5 fruit fly cellular contexts compared by ENCODE assay signal in the genomic region with DNA sequence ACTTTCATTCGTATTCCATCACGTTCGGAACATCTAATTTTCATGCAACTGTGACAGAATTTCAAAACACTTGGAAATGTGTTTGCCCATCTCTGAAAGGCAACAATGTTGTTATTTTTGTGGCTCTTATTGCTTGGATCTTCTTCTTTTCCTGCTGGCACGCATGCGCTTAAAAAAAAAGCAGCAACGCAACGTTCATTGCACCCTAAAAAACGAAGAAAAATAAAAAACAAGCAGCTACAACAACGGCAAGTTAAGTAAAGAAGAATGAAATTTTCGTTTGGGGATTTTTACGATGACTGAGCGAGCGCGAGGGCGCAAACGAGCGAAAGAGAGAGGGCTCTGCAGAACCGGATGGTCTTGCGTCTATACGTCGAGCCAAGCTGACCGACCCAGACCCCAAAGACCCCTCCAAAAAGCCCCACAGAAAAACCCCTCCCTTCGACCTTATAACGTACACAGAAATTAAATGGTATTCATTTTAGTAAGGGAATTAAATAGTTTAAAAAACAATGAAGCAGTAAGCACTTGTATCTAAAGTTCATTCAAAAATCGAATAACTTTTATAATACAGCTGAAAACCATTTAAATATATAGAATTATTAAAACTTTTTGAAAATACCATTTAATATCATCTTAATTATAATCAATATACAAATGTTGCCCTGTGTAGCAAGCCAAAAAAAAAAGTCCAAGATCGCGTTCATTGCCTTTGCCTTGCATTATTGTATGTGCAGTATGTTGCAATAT.
TF ChIP-seq lines count a peak whose summit lies in the region.

No protein-coding gene starts in this region.

- no peak for TF ChIP-seq CTCF in whole organism, embryonic (GFP tag; optimal IDR thresholded peaks at IDR 0.05; lab: Kevin White, UChicago)

TF ChIP-seq in whole organism, 6 proteins besides CTCF, POLR2A, EP300 and RAD21:
- TF ChIP-seq EcR (GFP tag; optimal IDR thresholded peaks at IDR 0.05; lab: Kevin White, UChicago): peak; percentile 58 to 78
- no peak for TF ChIP-seq CG8478 (optimal IDR thresholded peaks at IDR 0.05; lab: Kevin White, UChicago)

TF ChIP-seq in whole organism, embryonic, 481 proteins besides CTCF, POLR2A, EP300 and RAD21 (continues in another document):
- TF ChIP-seq abd-A (tag; optimal IDR thresholded peaks at IDR 0.05; lab: Kevin White, UChicago): no peak
- no peak for TF ChIP-seq kah (GFP tag; optimal IDR thresholded peaks at IDR 0.05; lab: Kevin White, UChicago)
- peak; percentile 15 for TF ChIP-seq Abd-B (GFP tag; optimal IDR thresholded peaks at IDR 0.05; lab: Kevin White, UChicago)
- no peak for TF ChIP-seq sna (GFP tag; IDR thresholded peaks at IDR 0.05; lab: Robert Waterston, UW; ENCODE audit: partially characterized antibody)
- no peak for TF ChIP-seq D (optimal IDR thresholded peaks at IDR 0.05; lab: Kevin White, UChicago)
- TF ChIP-seq D (GFP tag; optimal IDR thresholded peaks at IDR 0.05; lab: Kevin White, UChicago): peak; percentile 0
- TF ChIP-seq CG10979 (tag; optimal IDR thresholded peaks at IDR 0.05; lab: Kevin White, UChicago): peak; percentile 59
- TF ChIP-seq CG7745 (tag; optimal IDR thresholded peaks at IDR 0.05; lab: Kevin White, UChicago): no peak
- TF ChIP-seq CG11093 (GFP tag; IDR thresholded peaks at IDR 0.05; lab: Robert Waterston, UW): no peak
- peak; percentile 51 for TF ChIP-seq CG11504 (tag; optimal IDR thresholded peaks at IDR 0.05; lab: Kevin White, UChicago)
- no peak for TF ChIP-seq PHDP (tag; optimal IDR thresholded peaks at IDR 0.05; lab: Kevin White, UChicago)
- peak; percentile 66 for TF ChIP-seq nmo (GFP tag; optimal IDR thresholded peaks at IDR 0.05; lab: Kevin White, UChicago)
- peak; percentile 49 for TF ChIP-seq kni (GFP tag; optimal IDR thresholded peaks at IDR 0.05; lab: Kevin White, UChicago)
- peak; percentile 70; the same call in 1 of the 3 replicates for TF ChIP-seq CG2199 (GFP tag; IDR thresholded peaks at IDR 0.05; lab: Robert Waterston, UW)
- no peak for TF ChIP-seq Aef1 (GFP tag; IDR thresholded peaks at IDR 0.05; lab: Robert Waterston, UW)
- no peak for TF ChIP-seq dimm (GFP tag; IDR thresholded peaks at IDR 0.05; lab: Robert Waterston, UW)
- TF ChIP-seq CG17385 (GFP tag; optimal IDR thresholded peaks at IDR 0.05; lab: Kevin White, UChicago): peak; percentile 42
- no peak for TF ChIP-seq Nf-YA (GFP tag; IDR thresholded peaks at IDR 0.05; lab: Robert Waterston, UW)
- TF ChIP-seq Jarid2 (GFP tag; optimal IDR thresholded peaks at IDR 0.05; lab: Kevin White, UChicago): no peak
- peak in 1 of 2 experiments; percentile 74 for TF ChIP-seq Hr78 (GFP tag; optimal IDR thresholded peaks at IDR 0.05; lab: Kevin White, UChicago)

TF ChIP-seq in whole organism, prepupa, 60 proteins besides CTCF, POLR2A, EP300 and RAD21 (continues in another document):
- peak; percentile 47 for TF ChIP-seq fd59A (GFP tag; optimal IDR thresholded peaks at IDR 0.05; lab: Kevin White, UChicago)
- TF ChIP-seq CG1621 (tag; optimal IDR thresholded peaks at IDR 0.05; lab: Kevin White, UChicago): peak; percentile 88
- peak; percentile 46 for TF ChIP-seq Sox102F (GFP tag; optimal IDR thresholded peaks at IDR 0.05; lab: Kevin White, UChicago)
- peak; percentile 18 for TF ChIP-seq fd85E (GFP tag; optimal IDR thresholded peaks at IDR 0.05; lab: Kevin White, UChicago)
- TF ChIP-seq pdm3 (GFP tag; optimal IDR thresholded peaks at IDR 0.05; lab: Kevin White, UChicago): no peak
- TF ChIP-seq CG4318 (GFP tag; optimal IDR thresholded peaks at IDR 0.05; lab: Kevin White, UChicago): no peak
- TF ChIP-seq Hr4 (GFP tag; optimal IDR thresholded peaks at IDR 0.05; lab: Kevin White, UChicago): no peak
- TF ChIP-seq dac (GFP tag; optimal IDR thresholded peaks at IDR 0.05; lab: Kevin White, UChicago): no peak
- TF ChIP-seq CG16779 (tag; optimal IDR thresholded peaks at IDR 0.05; lab: Kevin White, UChicago): peak; percentile 81
- TF ChIP-seq Gug (GFP tag; IDR thresholded peaks at IDR 0.05; lab: Robert Waterston, UW): no peak
- no peak for TF ChIP-seq eg (GFP tag; IDR thresholded peaks at IDR 0.05; lab: Robert Waterston, UW)
- TF ChIP-seq CG6808 (GFP tag; optimal IDR thresholded peaks at IDR 0.05; lab: Kevin White, UChicago): peak; percentile 88
- TF ChIP-seq cyc (GFP tag; optimal IDR thresholded peaks at IDR 0.05; lab: Kevin White, UChicago): peak; percentile 47
- TF ChIP-seq acj6 (GFP tag; optimal IDR thresholded peaks at IDR 0.05; lab: Kevin White, UChicago): no peak
- no peak for TF ChIP-seq CG6276 (GFP tag; optimal IDR thresholded peaks at IDR 0.05; lab: Kevin White, UChicago)
- peak; percentile 56 for TF ChIP-seq topi (GFP tag; optimal IDR thresholded peaks at IDR 0.05; lab: Kevin White, UChicago)
- TF ChIP-seq CG3032 (tag; optimal IDR thresholded peaks at IDR 0.05; lab: Kevin White, UChicago): peak; percentile 50
- no peak for TF ChIP-seq CG31627 (GFP tag; optimal IDR thresholded peaks at IDR 0.05; lab: Kevin White, UChicago)
- peak; percentile 95 to 97 for TF ChIP-seq ss (GFP tag; optimal IDR thresholded peaks at IDR 0.05; lab: Kevin White, UChicago)
- TF ChIP-seq Lpt (GFP tag; optimal IDR thresholded peaks at IDR 0.05; lab: Kevin White, UChicago): peak; percentile 31
- TF ChIP-seq salr (GFP tag; optimal IDR thresholded peaks at IDR 0.05; lab: Kevin White, UChicago): peak in 1 of 2 experiments; percentile 65

TF ChIP-seq in whole organism, pupa, 21 proteins besides CTCF, POLR2A, EP300 and RAD21:
- TF ChIP-seq fd96Ca (GFP tag; IDR thresholded peaks at IDR 0.05; lab: Robert Waterston, UW) (0 out of 3 replicates have a peak, but pooled peaks have one; percentile 53), D1 (tag; optimal IDR thresholded peaks at IDR 0.05; lab: Kevin White, UChicago) (no peak), CG14655 (GFP tag; optimal IDR thresholded peaks at IDR 0.05; lab: Kevin White, UChicago) (peak; percentile 23), CG34367 (tag; optimal IDR thresholded peaks at IDR 0.05; lab: Kevin White, UChicago) (peak; percentile 81), CG8301 (tag; optimal IDR thresholded peaks at IDR 0.05; lab: Kevin White, UChicago) (no peak), CG32121 (GFP tag; IDR thresholded peaks at IDR 0.05; lab: Robert Waterston, UW) (no peak), Pif1A (GFP tag; optimal IDR thresholded peaks at IDR 0.05; lab: Kevin White, UChicago) (peak; percentile 63), EcR (GFP tag; optimal IDR thresholded peaks at IDR 0.05; lab: Kevin White, UChicago) (peak; percentile 98), CG10348 (GFP tag; IDR thresholded peaks at IDR 0.05; lab: Robert Waterston, UW) (no peak), CG15710 (tag; optimal IDR thresholded peaks at IDR 0.05; lab: Kevin White, UChicago) (peak; percentile 80), Snoo (tag; optimal IDR thresholded peaks at IDR 0.05; lab: Kevin White, UChicago) (peak; percentile 55), CG12605 (GFP tag; IDR thresholded peaks at IDR 0.05; lab: Robert Waterston, UW) (peak; percentile 22; the same call in 1 of the 2 replicates), CG4496 (GFP tag; IDR thresholded peaks at IDR 0.05; lab: Robert Waterston, UW) (peak; percentile 54; the same call in 2 of the 3 replicates), CG8159 (tag; optimal IDR thresholded peaks at IDR 0.05; lab: Kevin White, UChicago) (peak; percentile 76), gl (tag; optimal IDR thresholded peaks at IDR 0.05; lab: Kevin White, UChicago) (peak; percentile 95), CG13204 (GFP tag; optimal IDR thresholded peaks at IDR 0.05; lab: Kevin White, UChicago) (peak; percentile 91), CG17806 (tag; optimal IDR thresholded peaks at IDR 0.05; lab: Kevin White, UChicago) (peak; percentile 42), CG9948 (tag; optimal IDR thresholded peaks at IDR 0.05; lab: Kevin White, UChicago) (peak; percentile 61), Ets98B (GFP tag; IDR thresholded peaks at IDR 0.05; lab: Robert Waterston, UW) (no peak), Pif1B (GFP tag; optimal IDR thresholded peaks at IDR 0.05; lab: Kevin White, UChicago) (peak; percentile 60)

TF ChIP-seq in whole organism, wandering third instar larva, 38 proteins besides CTCF, POLR2A, EP300 and RAD21 (continues in another document):
- TF ChIP-seq foxo (GFP tag; optimal IDR thresholded peaks at IDR 0.05; lab: Kevin White, UChicago): peak; percentile 38 to 56
- peak; percentile 68 for TF ChIP-seq HLH106 (tag; optimal IDR thresholded peaks at IDR 0.05; lab: Kevin White, UChicago)
- peak; percentile 65 for TF ChIP-seq psq (GFP tag; optimal IDR thresholded peaks at IDR 0.05; lab: Kevin White, UChicago)
- TF ChIP-seq Vsx2 (GFP tag; optimal IDR thresholded peaks at IDR 0.05; lab: Kevin White, UChicago; ENCODE audit: partially characterized antibody): peak; percentile 50
- TF ChIP-seq CG32264 (GFP tag; optimal IDR thresholded peaks at IDR 0.05; lab: Kevin White, UChicago): no peak
- TF ChIP-seq jim (GFP tag; optimal IDR thresholded peaks at IDR 0.05; lab: Kevin White, UChicago): peak; percentile 70
- TF ChIP-seq ey (GFP tag; optimal IDR thresholded peaks at IDR 0.05; lab: Kevin White, UChicago): peak; percentile 8
- TF ChIP-seq dl (GFP tag; optimal IDR thresholded peaks at IDR 0.05; lab: Kevin White, UChicago; ENCODE audit: insufficient read depth in 1 of 2, partially characterized antibody in 2 of 2): peak in 1 of 2 experiments; percentile 36
- peak; percentile 28 for TF ChIP-seq sage (GFP tag; optimal IDR thresholded peaks at IDR 0.05; lab: Kevin White, UChicago)
- TF ChIP-seq Jra (GFP tag; optimal IDR thresholded peaks at IDR 0.05; lab: Kevin White, UChicago): no peak
- TF ChIP-seq Rel (GFP tag; optimal IDR thresholded peaks at IDR 0.05; lab: Kevin White, UChicago): peak; percentile 41
- peak; percentile 82 for TF ChIP-seq Rel (tag; optimal IDR thresholded peaks at IDR 0.05; lab: Kevin White, UChicago)
- TF ChIP-seq dsf (GFP tag; optimal IDR thresholded peaks at IDR 0.05; lab: Kevin White, UChicago; ENCODE audit: borderline replicate concordance): no peak
- peak; percentile 51 for TF ChIP-seq dmrt93B (GFP tag; optimal IDR thresholded peaks at IDR 0.05; lab: Kevin White, UChicago)
- TF ChIP-seq h (GFP tag; optimal IDR thresholded peaks at IDR 0.05; lab: Kevin White, UChicago): peak; percentile 67
- TF ChIP-seq tai (GFP tag; optimal IDR thresholded peaks at IDR 0.05; lab: Kevin White, UChicago): peak; percentile 2
- no peak for TF ChIP-seq sv (GFP tag; optimal IDR thresholded peaks at IDR 0.05; lab: Kevin White, UChicago)
- peak; percentile 0 for TF ChIP-seq brk (GFP tag; optimal IDR thresholded peaks at IDR 0.05; lab: Kevin White, UChicago)
- TF ChIP-seq CG9705 (GFP tag; optimal IDR thresholded peaks at IDR 0.05; lab: Kevin White, UChicago): peak; percentile 1
- peak; percentile 81 for TF ChIP-seq woc (GFP tag; optimal IDR thresholded peaks at IDR 0.05; lab: Kevin White, UChicago)
- peak; percentile 31 for TF ChIP-seq br (GFP tag; optimal IDR thresholded peaks at IDR 0.05; lab: Kevin White, UChicago)
- TF ChIP-seq CrebA (GFP tag; optimal IDR thresholded peaks at IDR 0.05; lab: Kevin White, UChicago; ENCODE audit: borderline replicate concordance): peak; percentile 60
- TF ChIP-seq rgr (GFP tag; optimal IDR thresholded peaks at IDR 0.05; lab: Kevin White, UChicago): peak; percentile 41
- TF ChIP-seq Hr83 (GFP tag; optimal IDR thresholded peaks at IDR 0.05; lab: Kevin White, UChicago; ENCODE audit: poor library complexity, severe bottlenecking): no peak
